Worm (Caenorhabditis elegans) whole organism, L4 larva: Measurements from ENCODE around the gene K07C11.10.
A peak's percentile ranks its signal among the peaks of the same experiment; 100 is the strongest.

Experiments used
- F10B5.3 ChIP-seq: sonication (generic microtip); optimal IDR thresholded peaks from 2 replicates; lab custom pipeline; 2016; ENCODE audit warnings: mild to moderate bottlenecking, missing genetic modification characterization, missing compliant biosample characterization
- F26F4.8 ChIP-seq: fragments of 200-800 bp; sonication (Bioruptor generic); conservative IDR thresholded peaks from 2 replicates; pipeline ENCODE4 v1.3.6; 2022; ENCODE audit warnings: missing genetic modification characterization, missing compliant biosample characterization
- F37D6.2 ChIP-seq: sonication (generic microtip); optimal IDR thresholded peaks from 2 replicates; lab custom pipeline; 2016; ENCODE audit warnings: mild to moderate bottlenecking, missing genetic modification characterization, missing compliant biosample characterization
- F44E2.7 ChIP-seq: fragments of 200-800 bp; sonication (Bioruptor generic); IDR thresholded peaks from 2 replicates; pipeline ENCODE4 v2.1.2; 2022; ENCODE audit warnings: missing genetic modification characterization, missing compliant biosample characterization
- F49E8.2 ChIP-seq: sonication (generic microtip); optimal IDR thresholded peaks from 2 replicates; lab custom pipeline; 2016; ENCODE audit warnings: missing compliant biosample characterization, mild to moderate bottlenecking, missing genetic modification characterization, borderline replicate concordance
- R02D3.7 ChIP-seq: fragments of 150-350 bp; sonication (generic microtip); optimal IDR thresholded peaks from 3 replicates; lab custom pipeline; 2014; ENCODE audit warnings: missing biosample characterization, missing genetic modification characterization
- T26A8.4 ChIP-seq: fragments of 200-800 bp; sonication (Bioruptor generic); IDR thresholded peaks from 2 replicates; pipeline ENCODE4 v1.3.6; 2022; ENCODE audit warnings: missing genetic modification characterization, missing compliant biosample characterization
- ZK337.2 ChIP-seq: fragments of 200-800 bp; sonication (Bioruptor generic); IDR thresholded peaks from 2 replicates; pipeline ENCODE4 v1.3.6; 2022; ENCODE audit warnings: missing genetic modification reagents, missing genetic modification characterization, missing compliant biosample characterization
- ZK546.5 ChIP-seq, 2 experiments: sonication (generic microtip); optimal IDR thresholded peaks; 2 replicates each; lab custom pipeline; 2017; ENCODE audit warnings: missing biosample characterization in 2 of 2, missing genetic modification characterization in 2 of 2
- aly-2 ChIP-seq: sonication (generic microtip); optimal IDR thresholded peaks from 2 replicates; lab custom pipeline; 2018; ENCODE audit warnings: missing biosample characterization, missing genetic modification characterization
- arid-1 ChIP-seq: fragments of 200-800 bp; sonication (Bioruptor generic); conservative IDR thresholded peaks from 2 replicates; pipeline ENCODE4 v1.3.6; 2022; ENCODE audit warnings: missing genetic modification reagents, missing genetic modification characterization, missing compliant biosample characterization
- ceh-44 ChIP-seq: fragments of 200-800 bp; sonication (Bioruptor generic); IDR thresholded peaks from 2 replicates; pipeline ENCODE4 v1.3.6; 2022; ENCODE audit warnings: missing genetic modification reagents, missing genetic modification characterization, missing compliant biosample characterization
- ceh-62 ChIP-seq: sonication (generic microtip); optimal IDR thresholded peaks from 2 replicates; lab custom pipeline; 2017; ENCODE audit warnings: missing biosample characterization, missing genetic modification characterization
- ces-1 ChIP-seq: fragments of 150-350 bp; sonication (generic microtip); optimal IDR thresholded peaks from 4 replicates; lab custom pipeline; 2014; ENCODE audit warnings: missing biosample characterization, missing genetic modification reagents, missing genetic modification characterization
- cey-2 ChIP-seq: sonication (generic microtip); optimal IDR thresholded peaks from 3 replicates; lab custom pipeline; 2017; ENCODE audit warnings: missing genetic modification characterization, mild to moderate bottlenecking, missing compliant biosample characterization, antibody characterized with exemption, borderline replicate concordance; ENCODE audit not compliant: insufficient read depth
- daf-8 ChIP-seq: fragments of 200-800 bp; sonication (Bioruptor generic); IDR thresholded peaks from 2 replicates; pipeline ENCODE4 v1.3.6; 2022; ENCODE audit warnings: missing genetic modification characterization, missing compliant biosample characterization
- dmd-6 ChIP-seq: fragments of 200-800 bp; sonication (Bioruptor generic); IDR thresholded peaks from 2 replicates; pipeline ENCODE4 v1.3.6; 2022; ENCODE audit warnings: missing genetic modification reagents, missing genetic modification characterization, missing compliant biosample characterization
- dmd-8 ChIP-seq: fragments of 200-800 bp; sonication (Bioruptor generic); IDR thresholded peaks from 2 replicates; pipeline ENCODE4 v1.3.6; 2022; ENCODE audit warnings: missing genetic modification characterization, missing compliant biosample characterization
- dmd-9 ChIP-seq: fragments of 200-800 bp; sonication (Bioruptor generic); IDR thresholded peaks from 2 replicates; pipeline ENCODE4 v1.3.6; 2022; ENCODE audit warnings: missing genetic modification reagents, missing genetic modification characterization, missing compliant biosample characterization
- dve-1 ChIP-seq: sonication (generic microtip); optimal IDR thresholded peaks from 2 replicates; lab custom pipeline; 2017; ENCODE audit warnings: antibody characterized with exemption, mild to moderate bottlenecking, missing genetic modification characterization, missing compliant biosample characterization; ENCODE audit not compliant: insufficient read depth
- egl-27 ChIP-seq: sonication (generic microtip); optimal IDR thresholded peaks from 3 replicates; lab custom pipeline; 2017; ENCODE audit warnings: missing biosample characterization, missing genetic modification reagents, missing genetic modification characterization
- fos-1 ChIP-seq: fragments of 150-350 bp; optimal IDR thresholded peaks from 2 replicates; lab custom pipeline; 2014; ENCODE audit warnings: missing biosample characterization, missing genetic modification characterization
- gei-8 ChIP-seq: fragments of 200-800 bp; sonication (Bioruptor generic); optimal IDR thresholded peaks from 2 replicates; lab custom pipeline; 2018; ENCODE audit warnings: mild to moderate bottlenecking, missing genetic modification characterization, missing compliant biosample characterization
- hif-1 ChIP-seq, 2 experiments: sonication (generic microtip); optimal IDR thresholded peaks; 2 replicates each; lab custom pipeline; 2016 to 2017; ENCODE audit warnings: missing compliant biosample characterization in 2 of 2, missing genetic modification characterization in 2 of 2, missing genetic modification reagents in 2 of 2, missing genotype in 2 of 2, mild to moderate bottlenecking in 1 of 2
- lim-7 ChIP-seq: fragments of 200-800 bp; sonication (Bioruptor generic); IDR thresholded peaks from 2 replicates; pipeline ENCODE4 v1.3.6; 2022; ENCODE audit warnings: missing genetic modification characterization, missing compliant biosample characterization
- lin-13 ChIP-seq: fragments of 150-350 bp; optimal IDR thresholded peaks from 2 replicates; lab custom pipeline; 2014; ENCODE audit warnings: missing biosample characterization, missing genetic modification reagents, missing genetic modification characterization
- lin-29 ChIP-seq: fragments of 200-800 bp; sonication (Bioruptor generic); IDR thresholded peaks from 2 replicates; pipeline ENCODE4 v1.3.6; 2022; ENCODE audit warnings: missing genetic modification reagents, missing genetic modification characterization, missing compliant biosample characterization
- lsy-2 ChIP-seq, 2 experiments: fragments of 150-350 bp in 1 of 2; sonication (generic microtip) in 1 of 2; optimal IDR thresholded peaks; 2 replicates each; lab custom pipeline; 2014 to 2017; ENCODE audit warnings: missing biosample characterization in 2 of 2, missing genetic modification characterization in 2 of 2
- madf-5 ChIP-seq, 2 experiments: fragments of 200-800 bp; sonication (Bioruptor generic); IDR thresholded peaks; 2 replicates each; pipeline ENCODE4 v1.3.6; 2022; ENCODE audit warnings: missing compliant biosample characterization in 2 of 2, missing genetic modification characterization in 2 of 2
- mes-2 ChIP-seq: sonication (generic microtip); optimal IDR thresholded peaks from 2 replicates; lab custom pipeline; 2016; ENCODE audit warnings: missing genotype, mild to moderate bottlenecking, missing genetic modification characterization, missing compliant biosample characterization; ENCODE audit not compliant: poor library complexity, severe bottlenecking
- mxl-2 ChIP-seq: fragments of 200-800 bp; sonication (Bioruptor generic); conservative IDR thresholded peaks from 2 replicates; pipeline ENCODE4 v1.3.6; 2022; ENCODE audit warnings: missing genetic modification reagents, missing genetic modification characterization, missing compliant biosample characterization
- mxl-3 ChIP-seq: fragments of 200-800 bp; sonication (Bioruptor generic); optimal IDR thresholded peaks from 2 replicates; lab custom pipeline; 2018; ENCODE audit warnings: mild to moderate bottlenecking, missing genetic modification characterization, missing compliant biosample characterization
- nhr-10 ChIP-seq: fragments of 150-350 bp; optimal IDR thresholded peaks from 2 replicates; lab custom pipeline; 2014; ENCODE audit warnings: missing biosample characterization, missing genetic modification characterization
- nhr-102 ChIP-seq: sonication (generic microtip); optimal IDR thresholded peaks from 2 replicates; lab custom pipeline; 2016; ENCODE audit warnings: mild to moderate bottlenecking, missing genetic modification characterization, moderate library complexity, missing compliant biosample characterization
- nhr-11 ChIP-seq: fragments of 150-350 bp; optimal IDR thresholded peaks from 2 replicates; lab custom pipeline; 2014; ENCODE audit warnings: missing biosample characterization, missing genetic modification characterization
- nhr-237 ChIP-seq: sonication (generic microtip); optimal IDR thresholded peaks from 2 replicates; lab custom pipeline; 2017; ENCODE audit warnings: missing biosample characterization, missing genetic modification characterization
- nhr-28 ChIP-seq: fragments of 150-350 bp; optimal IDR thresholded peaks from 2 replicates; lab custom pipeline; 2014; ENCODE audit warnings: missing biosample characterization, missing genetic modification characterization
- nhr-42 ChIP-seq: fragments of 200-800 bp; sonication (Bioruptor generic); IDR thresholded peaks from 2 replicates; pipeline ENCODE4 v1.3.6; 2022; ENCODE audit warnings: missing genetic modification characterization, missing compliant biosample characterization
- nhr-48 ChIP-seq: sonication (generic microtip); optimal IDR thresholded peaks from 2 replicates; lab custom pipeline; 2016; ENCODE audit warnings: mild to moderate bottlenecking, missing genetic modification characterization, missing compliant biosample characterization
- sdz-12 ChIP-seq: fragments of 200-800 bp; sonication (Bioruptor generic); optimal IDR thresholded peaks from 2 replicates; lab custom pipeline; 2018; ENCODE audit warnings: mild to moderate bottlenecking, missing genetic modification characterization, missing compliant biosample characterization
- set-16 ChIP-seq: fragments of 200-800 bp; sonication (Bioruptor generic); IDR thresholded peaks from 2 replicates; pipeline ENCODE4 v1.3.6; 2022; ENCODE audit warnings: missing genetic modification reagents, missing genetic modification characterization, missing compliant biosample characterization
- skn-1 ChIP-seq: fragments of 150-350 bp; optimal IDR thresholded peaks from 2 replicates; lab custom pipeline; 2014; ENCODE audit warnings: missing biosample characterization, missing genetic modification characterization
- tag-97 ChIP-seq: fragments of 200-800 bp; sonication (Bioruptor generic); IDR thresholded peaks from 2 replicates; pipeline ENCODE4 v1.3.6; 2022; ENCODE audit warnings: missing genetic modification characterization, missing compliant biosample characterization
- unc-130 ChIP-seq: sonication (generic microtip); optimal IDR thresholded peaks from 2 replicates; lab custom pipeline; 2016; ENCODE audit warnings: missing genetic modification reagents, missing genetic modification characterization, missing compliant biosample characterization
- unc-39 ChIP-seq: sonication (generic microtip); optimal IDR thresholded peaks from 2 replicates; lab custom pipeline; 2017; ENCODE audit warnings: missing biosample characterization, missing genetic modification characterization
- unc-62 ChIP-seq, 3 experiments: fragments of 150-350 bp in 1 of 3; sonication (generic microtip); optimal IDR thresholded peaks in 2 of 3; peaks in 1 of 3; 1 replicate in 1 of 3; 2 replicates in 2 of 3; lab custom pipeline; 2014 to 2017; ENCODE audit warnings: missing biosample characterization in 3 of 3, missing genetic modification characterization in 3 of 3, missing genetic modification reagents in 3 of 3, missing genotype in 1 of 3
- zfp-2 ChIP-seq: sonication (generic microtip); optimal IDR thresholded peaks from 2 replicates; lab custom pipeline; 2016; ENCODE audit warnings: mild to moderate bottlenecking, missing genetic modification characterization, missing compliant biosample characterization
- zip-2 ChIP-seq: fragments of 150-350 bp; optimal IDR thresholded peaks from 2 replicates; lab custom pipeline; 2014; ENCODE audit warnings: missing biosample characterization, missing genetic modification characterization
- ztf-11 ChIP-seq: fragments of 150-350 bp; optimal IDR thresholded peaks from 2 replicates; lab custom pipeline; 2014; ENCODE audit warnings: missing biosample characterization, missing genetic modification characterization

The K07C11.10 gene

DNA sequence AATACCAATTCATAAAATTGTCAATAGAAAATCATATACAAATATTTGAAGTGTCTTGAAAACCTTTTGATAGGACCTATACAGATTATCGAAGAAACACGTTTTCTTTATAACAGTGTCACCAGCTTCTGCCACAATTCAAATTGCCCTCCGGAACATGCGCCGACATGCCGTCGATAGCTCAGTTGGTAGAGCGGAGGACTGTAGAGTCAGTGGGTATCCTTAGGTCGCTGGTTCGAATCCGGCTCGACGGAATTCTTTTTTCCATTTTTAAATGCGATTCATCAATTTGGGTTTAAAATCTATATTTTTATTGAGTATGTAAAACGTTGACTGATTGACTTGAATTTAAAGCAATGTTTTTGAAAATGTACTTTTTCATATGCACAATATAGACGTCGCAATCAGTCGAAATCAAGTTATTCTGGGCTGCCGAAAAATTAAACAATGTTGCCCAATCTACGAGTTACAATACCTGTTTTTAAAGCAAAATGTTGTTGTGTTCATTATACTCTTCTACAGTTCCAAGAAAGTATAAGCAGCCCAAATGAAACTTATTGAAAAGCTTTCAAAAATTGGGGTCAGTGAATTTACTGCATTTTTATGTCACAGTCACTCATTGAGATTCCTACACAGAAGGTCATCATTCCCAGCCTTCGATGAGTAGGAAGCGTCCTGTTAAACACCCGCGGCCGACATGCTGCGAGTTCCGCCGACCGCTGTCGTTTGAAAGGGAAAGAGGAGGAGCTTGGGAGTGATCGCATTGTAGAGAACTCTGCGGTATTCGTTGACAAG, 20.8 kb upstream of the K07C11.10 start (continued):
- TF ChIP-seq T26A8.4 (peak; percentile 92), ZK546.5 (tag; optimal IDR thresholded peaks at IDR 0.05; lab: Kevin White, UChicago) (no peak), nhr-42 (GFP tag; lab: Robert Waterston, UW) (no peak), dmd-9 (GFP tag; lab: Robert Waterston, UW) (no peak), ces-1 (GFP tag; lab: Kevin White, UChicago) (no peak), lin-29 (no peak), dmd-8 (GFP tag; lab: Robert Waterston, UW) (peak; percentile 56; the same call in 1 of the 2 replicates), skn-1 (tag; lab: Kevin White, UChicago) (no peak), sdz-12 (GFP tag; lab: Kevin White, UChicago) (no peak), F26F4.8 (GFP tag; lab: Robert Waterston, UW) (0 out of 2 replicates have a peak, but pooled peaks have one; percentile 33), madf-5 (GFP tag; IDR thresholded peaks at IDR 0.05; lab: Robert Waterston, UW) (no peak), nhr-102 (no peak), ztf-11 (no peak), cey-2 (no peak), mxl-3 (GFP tag; lab: Kevin White, UChicago) (peak; percentile 5), dmd-6 (peak; percentile 41), lim-7 (GFP tag; lab: Robert Waterston, UW) (0 out of 2 replicates have a peak, but pooled peaks have one; percentile 43), F37D6.2 (tag; lab: Kevin White, UChicago) (no peak), mxl-2 (GFP tag; lab: Robert Waterston, UW) (no peak), tag-97 (GFP tag; lab: Robert Waterston, UW) (no peak), arid-1 (GFP tag; lab: Robert Waterston, UW) (peak; percentile 36; the same call in 1 of the 2 replicates), nhr-237 (no peak), ceh-44 (GFP tag; lab: Robert Waterston, UW) (peak; percentile 62; the same call in 1 of the 2 replicates), mes-2 (tag; lab: Kevin White, UChicago) (peak; percentile 87), unc-39 (tag; lab: Kevin White, UChicago) (no peak), nhr-48 (tag; lab: Kevin White, UChicago) (peak; percentile 73), nhr-11 (tag; lab: Kevin White, UChicago) (no peak), nhr-10 (no peak), lin-13 (peak; percentile 72), daf-8 (GFP tag; lab: Robert Waterston, UW) (no peak), fos-1 (tag; lab: Kevin White, UChicago) (no peak), lsy-2 (tag; optimal IDR thresholded peaks at IDR 0.05; lab: Kevin White, UChicago) (peak in 1 of 2 experiments; percentile 65), ZK337.2 (GFP tag; lab: Robert Waterston, UW) (no peak), ceh-62 (tag; lab: Kevin White, UChicago) (no peak), egl-27 (tag; lab: Kevin White, UChicago) (no peak), zfp-2 (tag; lab: Kevin White, UChicago) (no peak), unc-130 (GFP tag; lab: Kevin White, UChicago) (peak; percentile 29), gei-8 (peak; percentile 37), nhr-28 (tag; lab: Kevin White, UChicago) (no peak), F44E2.7 (GFP tag; lab: Robert Waterston, UW) (no peak), F10B5.3 (peak; percentile 69), zip-2 (tag; lab: Kevin White, UChicago) (peak; percentile 25), hif-1 (tag; optimal IDR thresholded peaks at IDR 0.05; lab: Kevin White, UChicago) (no peak), unc-62 (GFP tag; optimal IDR thresholded peaks at IDR 0.05 in 1 of 2; lab: Kevin White, UChicago) (no peak), unc-62 (tag; optimal IDR thresholded peaks at IDR 0.05; lab: Kevin White, UChicago) (no peak), aly-2 (tag; lab: Kevin White, UChicago) (no peak), set-16 (GFP tag; lab: Robert Waterston, UW) (no peak), R02D3.7 (peak; percentile 16), dve-1 (peak; percentile 80), F49E8.2 (tag; lab: Kevin White, UChicago) (peak; percentile 92)
